Fruit fly (Drosophila melanogaster) whole organism, prepupa: ENCODE results near the gene pum.

Source experiments
- Blimp-1 ChIP-seq: fragments of 200-800 bp; sonication (Bioruptor generic); optimal IDR thresholded peaks from 3 replicates; lab custom pipeline; 2017; ENCODE audit warnings: missing biosample characterization, missing genetic modification characterization, mild to moderate bottlenecking, moderate library complexity, missing genetic modification reagents
- CG10631 ChIP-seq: fragments of 200-800 bp; sonication (Bioruptor generic); optimal IDR thresholded peaks from 2 replicates; lab custom pipeline; 2016; ENCODE audit warnings: missing biosample characterization, missing genetic modification characterization
- CG11902 ChIP-seq: fragments of 200-800 bp; sonication (Bioruptor generic); optimal IDR thresholded peaks from 3 replicates; lab custom pipeline; 2016; ENCODE audit warnings: missing biosample characterization, missing genetic modification characterization
- CG15336 ChIP-seq: fragments of 200-800 bp; sonication (Bioruptor generic); IDR thresholded peaks from 2 replicates; pipeline ENCODE4 v1.3.6; 2022; ENCODE audit warnings: missing biosample characterization, missing genetic modification characterization
- CG1621 ChIP-seq: fragments of 200-800 bp; sonication (Bioruptor generic); optimal IDR thresholded peaks from 3 replicates; lab custom pipeline; 2018; ENCODE audit warnings: missing biosample characterization, mild to moderate bottlenecking, missing genetic modification characterization
- CG16779 ChIP-seq: fragments of 200-800 bp; sonication (Bioruptor generic); optimal IDR thresholded peaks from 3 replicates; lab custom pipeline; 2017; ENCODE audit warnings: missing biosample characterization, mild to moderate bottlenecking, missing genetic modification characterization
- CG3032 ChIP-seq: fragments of 200-800 bp; optimal IDR thresholded peaks from 2 replicates; lab custom pipeline; 2019; ENCODE audit warnings: missing biosample characterization, mild to moderate bottlenecking, missing genetic modification characterization, moderate library complexity
- CG32006 ChIP-seq: fragments of 200-800 bp; sonication (Bioruptor generic); optimal IDR thresholded peaks from 3 replicates; lab custom pipeline; 2017; ENCODE audit warnings: missing biosample characterization, mild to moderate bottlenecking, missing genetic modification characterization
- CG34406 ChIP-seq: fragments of 200-800 bp; sonication (Bioruptor generic); optimal IDR thresholded peaks from 3 replicates; lab custom pipeline; 2016; ENCODE audit warnings: missing biosample characterization, missing genetic modification characterization
- CG3919 ChIP-seq: fragments of 200-800 bp; sonication (Bioruptor generic); optimal IDR thresholded peaks from 3 replicates; lab custom pipeline; 2016; ENCODE audit warnings: missing biosample characterization, missing genetic modification characterization
- CG6163 ChIP-seq: fragments of 200-800 bp; sonication (Bioruptor generic); IDR thresholded peaks from 3 replicates; pipeline ENCODE4 v1.3.6; 2022; ENCODE audit warnings: missing biosample characterization, missing genetic modification characterization
- CG6276 ChIP-seq: fragments of 200-800 bp; sonication (Bioruptor generic); optimal IDR thresholded peaks from 2 replicates; lab custom pipeline; 2017; ENCODE audit warnings: missing biosample characterization, mild to moderate bottlenecking, missing genetic modification characterization
- CG6808 ChIP-seq: fragments of 200-800 bp; sonication (Bioruptor generic); optimal IDR thresholded peaks from 3 replicates; lab custom pipeline; 2017; ENCODE audit warnings: missing biosample characterization, missing genetic modification characterization, mild to moderate bottlenecking, moderate library complexity, missing genetic modification reagents
- CG6854 ChIP-seq: fragments of 200-800 bp; sonication (Bioruptor generic); optimal IDR thresholded peaks from 2 replicates; lab custom pipeline; 2017; ENCODE audit warnings: missing biosample characterization, mild to moderate bottlenecking, missing genetic modification characterization
- CG8119 ChIP-seq: fragments of 200-800 bp; sonication (Bioruptor generic); IDR thresholded peaks from 3 replicates; pipeline ENCODE4 v1.3.6; 2022; ENCODE audit warnings: missing biosample characterization, missing genetic modification characterization
- CG8319 ChIP-seq: fragments of 200-800 bp; sonication (Bioruptor generic); optimal IDR thresholded peaks from 3 replicates; lab custom pipeline; 2016; ENCODE audit warnings: missing biosample characterization, missing genetic modification characterization
- CG9139 ChIP-seq: fragments of 200-800 bp; sonication (Bioruptor generic); optimal IDR thresholded peaks from 3 replicates; lab custom pipeline; 2017; ENCODE audit warnings: missing biosample characterization, mild to moderate bottlenecking, missing genetic modification characterization
- Eip78C ChIP-seq: fragments of 200-800 bp; sonication (Bioruptor generic); peaks from one replicate; lab custom pipeline; 2016; ENCODE audit warnings: missing biosample characterization, missing genetic modification characterization
- Ets96B ChIP-seq: fragments of 200-800 bp; optimal IDR thresholded peaks from 2 replicates; lab custom pipeline; 2019; ENCODE audit warnings: missing biosample characterization, mild to moderate bottlenecking, missing genetic modification characterization, moderate library complexity
- Hr38 ChIP-seq: sonication (Bioruptor generic); optimal IDR thresholded peaks from 2 replicates; lab custom pipeline; 2016; ENCODE audit warnings: missing biosample characterization, missing genetic modification characterization
- OdsH ChIP-seq: fragments of 200-800 bp; sonication (Bioruptor generic); optimal IDR thresholded peaks from 3 replicates; lab custom pipeline; 2016; ENCODE audit warnings: missing biosample characterization, missing genetic modification characterization
- Smox ChIP-seq: fragments of 200-800 bp; sonication (Bioruptor generic); optimal IDR thresholded peaks from 3 replicates; lab custom pipeline; 2016; ENCODE audit warnings: missing biosample characterization, missing genetic modification characterization
- Sox102F ChIP-seq: fragments of 200-800 bp; sonication (Bioruptor generic); optimal IDR thresholded peaks from 2 replicates; lab custom pipeline; 2016; ENCODE audit warnings: missing biosample characterization, mild to moderate bottlenecking, missing genetic modification characterization
- Sox14 ChIP-seq: fragments of 200-800 bp; sonication (Bioruptor generic); optimal IDR thresholded peaks from 3 replicates; lab custom pipeline; 2016; ENCODE audit warnings: missing biosample characterization, missing genetic modification characterization
- achi ChIP-seq: fragments of 200-800 bp; sonication (Bioruptor generic); optimal IDR thresholded peaks from 3 replicates; lab custom pipeline; 2016; ENCODE audit warnings: missing biosample characterization, missing genetic modification characterization
- cyc ChIP-seq: fragments of 200-800 bp; sonication (Bioruptor generic); optimal IDR thresholded peaks from 3 replicates; lab custom pipeline; 2016; ENCODE audit warnings: missing biosample characterization, missing genetic modification characterization
- dsx ChIP-seq: fragments of 200-800 bp; optimal IDR thresholded peaks from 3 replicates; lab custom pipeline; 2019; ENCODE audit warnings: missing biosample characterization, mild to moderate bottlenecking, missing genetic modification characterization, moderate library complexity; ENCODE audit not compliant: poor library complexity, severe bottlenecking
- eg ChIP-seq: fragments of 200-800 bp; sonication (Bioruptor generic); IDR thresholded peaks from 3 replicates; pipeline ENCODE4 v1.3.6; 2022; ENCODE audit warnings: missing biosample characterization, missing genetic modification characterization
- fd59A ChIP-seq: fragments of 200-800 bp; sonication (Bioruptor generic); optimal IDR thresholded peaks from 2 replicates; lab custom pipeline; 2017; ENCODE audit warnings: missing biosample characterization, mild to moderate bottlenecking, missing genetic modification characterization, missing genetic modification reagents
- fkh ChIP-seq: fragments of 200-800 bp; sonication (Bioruptor generic); optimal IDR thresholded peaks from 3 replicates; lab custom pipeline; 2017; ENCODE audit warnings: missing biosample characterization, mild to moderate bottlenecking, missing genetic modification characterization, moderate library complexity
- lz ChIP-seq: fragments of 200-800 bp; sonication (Bioruptor generic); optimal IDR thresholded peaks from 3 replicates; lab custom pipeline; 2016; ENCODE audit warnings: missing biosample characterization, missing genetic modification characterization
- net ChIP-seq: fragments of 200-800 bp; sonication (Bioruptor generic); optimal IDR thresholded peaks from 3 replicates; lab custom pipeline; 2016; ENCODE audit warnings: missing biosample characterization, missing genetic modification characterization
- pdm3 ChIP-seq: fragments of 200-800 bp; sonication (Bioruptor generic); optimal IDR thresholded peaks from 3 replicates; lab custom pipeline; 2016; ENCODE audit warnings: missing biosample characterization, missing genetic modification characterization
- salr ChIP-seq, 2 experiments: fragments of 200-800 bp; sonication (Bioruptor generic); optimal IDR thresholded peaks; 3 replicates each; lab custom pipeline; 2016 to 2018; ENCODE audit warnings: missing biosample characterization in 2 of 2, missing genetic modification characterization in 2 of 2, mild to moderate bottlenecking in 1 of 2
- ss ChIP-seq, 2 experiments: fragments of 200-800 bp; sonication (Bioruptor generic); optimal IDR thresholded peaks; 2 replicates in 1 of 2; 3 replicates in 1 of 2; lab custom pipeline; 2017 to 2018; ENCODE audit warnings: mild to moderate bottlenecking in 2 of 2, missing biosample characterization in 2 of 2, missing genetic modification characterization in 2 of 2, moderate library complexity in 1 of 2
- svp ChIP-seq: fragments of 200-800 bp; sonication (Bioruptor generic); peaks from one replicate; lab custom pipeline; 2016; ENCODE audit warnings: missing biosample characterization, missing genetic modification characterization
- topi ChIP-seq: fragments of 200-800 bp; sonication (Bioruptor generic); optimal IDR thresholded peaks from 3 replicates; lab custom pipeline; 2016; ENCODE audit warnings: missing biosample characterization, missing genetic modification characterization
- vri ChIP-seq: fragments of 200-800 bp; sonication (Bioruptor generic); optimal IDR thresholded peaks from 3 replicates; lab custom pipeline; 2016; ENCODE audit warnings: missing biosample characterization, mild to moderate bottlenecking, missing genetic modification characterization

pum gene

DNA sequence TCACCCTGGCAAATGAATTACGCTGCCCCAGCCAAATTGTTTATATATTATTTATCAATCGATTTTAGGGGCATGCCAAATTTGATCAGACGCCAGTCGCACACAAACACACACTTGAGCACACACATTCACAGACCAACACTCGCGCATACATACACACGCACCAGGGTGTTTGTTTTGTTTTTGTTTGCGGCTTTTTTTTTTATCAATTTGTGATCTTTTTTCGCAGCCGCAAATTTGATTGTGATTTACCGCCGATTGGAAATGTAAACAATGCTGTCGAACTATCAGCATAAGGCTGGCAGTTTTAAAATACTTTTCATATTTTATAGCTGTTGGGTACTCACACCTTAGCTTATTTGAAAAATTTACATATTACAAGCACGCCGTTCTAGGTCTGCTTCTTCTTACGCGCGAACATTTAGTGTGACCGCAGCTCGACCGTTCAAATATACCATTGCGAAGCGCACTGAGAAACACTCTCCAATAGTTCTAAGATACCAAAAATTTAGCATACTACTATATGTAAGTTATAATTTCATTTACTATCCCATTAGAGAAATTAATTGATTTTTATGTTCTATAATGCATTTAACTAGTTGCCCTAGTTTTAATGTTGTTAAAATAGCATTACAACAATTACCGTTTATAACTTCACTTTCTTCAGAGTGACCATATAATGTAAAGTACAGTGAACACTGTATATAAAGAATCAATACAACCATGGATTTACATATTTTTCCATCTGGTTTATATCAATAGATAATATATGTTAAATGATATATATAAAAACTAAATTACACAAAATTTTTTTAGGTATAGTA, at the start of gene pum:
pum (minus strand) TSS at position 415 of the 824 bp plus-strand sequence.
- TF ChIP-seq OdsH (GFP tag; lab: Kevin White, UChicago) = peak; percentile 14
- TF ChIP-seq fkh (GFP tag; lab: Kevin White, UChicago) = peak; percentile 72
- TF ChIP-seq CG3032 = peak; percentile 47
- peak; percentile 5 for TF ChIP-seq Sox102F (GFP tag; lab: Kevin White, UChicago)
- TF ChIP-seq salr (GFP tag; optimal IDR thresholded peaks at IDR 0.05; lab: Kevin White, UChicago) = peak in 1 of 2 experiments; percentile 10
- peak; percentile 22 for TF ChIP-seq cyc (GFP tag; lab: Kevin White, UChicago)
- no peak for TF ChIP-seq CG3919 (GFP tag; lab: Kevin White, UChicago)
- TF ChIP-seq lz (GFP tag; lab: Kevin White, UChicago) = no peak
- TF ChIP-seq CG6854 (GFP tag; lab: Kevin White, UChicago) = peak; percentile 28
- TF ChIP-seq topi (GFP tag; lab: Kevin White, UChicago) = no peak
- peak; percentile 25 for TF ChIP-seq CG32006
- peak; percentile 46 for TF ChIP-seq CG6276
- no peak for TF ChIP-seq Hr38 (GFP tag; lab: Kevin White, UChicago)
- TF ChIP-seq Sox14 (GFP tag; lab: Kevin White, UChicago) = no peak
- no peak for TF ChIP-seq Blimp-1 (GFP tag; lab: Kevin White, UChicago)
- TF ChIP-seq eg (GFP tag; lab: Robert Waterston, UW) = peak; percentile 58
- peak; percentile 10 for TF ChIP-seq dsx (GFP tag; lab: Kevin White, UChicago)
- TF ChIP-seq Eip78C = peak; percentile 62
- TF ChIP-seq CG6808 (GFP tag; lab: Kevin White, UChicago) = peak; percentile 83
- TF ChIP-seq ss (GFP tag; optimal IDR thresholded peaks at IDR 0.05; lab: Kevin White, UChicago) = peak; percentile 77 to 78
- peak; percentile 18; the same call in 2 of the 3 replicates for TF ChIP-seq CG6163 (GFP tag; lab: Robert Waterston, UW)
- peak; percentile 70 for TF ChIP-seq CG8119 (GFP tag; lab: Robert Waterston, UW)
- TF ChIP-seq CG16779 (tag; lab: Kevin White, UChicago) = peak; percentile 72
- no peak for TF ChIP-seq fd59A (GFP tag; lab: Kevin White, UChicago)
- TF ChIP-seq CG34406 = no peak
- peak; percentile 25 for TF ChIP-seq Ets96B
- TF ChIP-seq CG8319 (GFP tag; lab: Kevin White, UChicago) = no peak
- TF ChIP-seq Smox = peak; percentile 11
- peak; percentile 45 for TF ChIP-seq CG9139 (GFP tag; lab: Kevin White, UChicago)
- TF ChIP-seq achi (GFP tag; lab: Kevin White, UChicago) = no peak
- peak; percentile 45; the same call in 1 of the 2 replicates for TF ChIP-seq CG15336 (GFP tag; lab: Robert Waterston, UW)
- TF ChIP-seq svp (GFP tag; lab: Kevin White, UChicago) = peak; percentile 32
- peak; percentile 14 for TF ChIP-seq net (GFP tag; lab: Kevin White, UChicago)
- TF ChIP-seq vri (GFP tag; lab: Kevin White, UChicago) = peak; percentile 26
- TF ChIP-seq pdm3 (GFP tag; lab: Kevin White, UChicago) = no peak
- no peak for TF ChIP-seq CG11902 (GFP tag; lab: Kevin White, UChicago)
- peak; percentile 23 for TF ChIP-seq CG1621

DNA sequence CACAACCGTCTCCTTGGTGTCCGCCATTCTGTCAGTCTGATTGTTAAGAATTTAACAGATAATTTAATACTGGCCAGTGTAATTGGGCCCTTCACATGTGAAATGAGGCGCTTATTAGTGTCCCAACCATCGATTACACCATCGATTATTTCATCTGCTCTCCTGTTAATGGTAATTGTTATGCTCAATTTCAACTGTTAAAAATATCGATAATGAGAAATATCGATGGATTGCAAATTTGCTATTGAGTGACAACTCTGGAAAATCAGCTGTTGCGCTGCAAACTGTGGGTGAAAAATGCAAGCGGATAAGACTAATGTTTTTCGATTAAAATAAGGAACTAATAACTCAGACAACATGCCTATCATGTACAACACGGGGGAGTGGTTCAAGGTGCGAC, 29.3 kb upstream of the pum start, which contains the start of the genes TrpRS and Vps16A:
TrpRS (minus strand) TSS at position 140 of the 400 bp plus-strand sequence.
Vps16A (plus strand) TSS at position 255 of the 400 bp plus-strand sequence.
- no peak for TF ChIP-seq eg (GFP tag; lab: Robert Waterston, UW)
- TF ChIP-seq CG10631 (GFP tag; lab: Kevin White, UChicago) = no peak
- TF ChIP-seq, all 60 proteins: peak for 0
